Worm (Caenorhabditis elegans) whole organism, L2 larva: Measurements from ENCODE around the gene C40C9.3.

Source experiments
- C34F6.9 ChIP-seq: fragments of 150-350 bp; optimal IDR thresholded peaks from 2 replicates; lab custom pipeline; 2014; ENCODE audit warnings: missing biosample characterization, missing genetic modification characterization
- F13H6.1 ChIP-seq: sonication (generic microtip); optimal IDR thresholded peaks from 2 replicates; lab custom pipeline; 2016; ENCODE audit warnings: missing genetic modification characterization, missing compliant biosample characterization
- R02D3.7 ChIP-seq: fragments of 150-350 bp; optimal IDR thresholded peaks from 2 replicates; lab custom pipeline; 2014; ENCODE audit warnings: missing biosample characterization, missing genetic modification characterization
- ZK546.5 ChIP-seq: sonication (generic microtip); optimal IDR thresholded peaks from 2 replicates; lab custom pipeline; 2017; ENCODE audit warnings: missing biosample characterization, missing genetic modification characterization
- aly-2 ChIP-seq: fragments of 150-350 bp; optimal IDR thresholded peaks from 2 replicates; lab custom pipeline; 2014; ENCODE audit warnings: missing biosample characterization, missing genetic modification characterization
- ama-1 ChIP-seq: fragments of 150-350 bp; optimal IDR thresholded peaks from 2 replicates; lab custom pipeline; 2018; ENCODE audit warnings: inconsistent platforms
- ceh-16 ChIP-seq: fragments of 150-350 bp; optimal IDR thresholded peaks from 2 replicates; lab custom pipeline; 2014; ENCODE audit warnings: missing biosample characterization, missing genetic modification characterization
- ceh-82 ChIP-seq: fragments of 150-350 bp; optimal IDR thresholded peaks from 2 replicates; lab custom pipeline; 2014; ENCODE audit warnings: missing biosample characterization, missing genetic modification characterization
- crh-2 ChIP-seq: sonication (generic microtip); optimal IDR thresholded peaks from 2 replicates; lab custom pipeline; 2017; ENCODE audit warnings: missing biosample characterization, missing genetic modification characterization
- dmd-4 ChIP-seq: sonication (generic microtip); optimal IDR thresholded peaks from 2 replicates; lab custom pipeline; 2017; ENCODE audit warnings: missing biosample characterization, missing genetic modification characterization
- lin-11 ChIP-seq: fragments of 150-350 bp; sonication (generic microtip); optimal IDR thresholded peaks from 2 replicates; lab custom pipeline; 2014; ENCODE audit warnings: missing biosample characterization, missing genetic modification characterization, inconsistent platforms, mixed read lengths
- lin-13 ChIP-seq: fragments of 150-350 bp; optimal IDR thresholded peaks from 2 replicates; lab custom pipeline; 2014; ENCODE audit warnings: missing biosample characterization, missing genetic modification reagents, missing genetic modification characterization
- lin-39 ChIP-seq: fragments of 150-350 bp; optimal IDR thresholded peaks from 2 replicates; lab custom pipeline; 2014; ENCODE audit warnings: missing biosample characterization, missing genetic modification reagents, missing genetic modification characterization
- mab-5 ChIP-seq: fragments of 150-350 bp; optimal IDR thresholded peaks from 2 replicates; lab custom pipeline; 2014; ENCODE audit warnings: missing biosample characterization, missing genetic modification characterization
- mbf-1 ChIP-seq: sonication (generic microtip); optimal IDR thresholded peaks from 2 replicates; lab custom pipeline; 2017; ENCODE audit warnings: missing biosample characterization, missing genetic modification characterization
- nhr-10 ChIP-seq: sonication (generic microtip); optimal IDR thresholded peaks from 2 replicates; lab custom pipeline; 2017; ENCODE audit warnings: missing biosample characterization, missing genetic modification characterization
- nhr-12 ChIP-seq: fragments of 150-350 bp; optimal IDR thresholded peaks from 2 replicates; lab custom pipeline; 2014; ENCODE audit warnings: missing biosample characterization, missing genetic modification characterization
- nhr-129 ChIP-seq: fragments of 150-350 bp; optimal IDR thresholded peaks from 2 replicates; lab custom pipeline; 2014; ENCODE audit warnings: missing biosample characterization, missing genetic modification characterization
- nhr-25 ChIP-seq: fragments of 150-350 bp; sonication (generic microtip); optimal IDR thresholded peaks from 3 replicates; lab custom pipeline; 2014; ENCODE audit warnings: missing biosample characterization, missing genetic modification characterization
- nhr-6 ChIP-seq: fragments of 150-350 bp; optimal IDR thresholded peaks from 2 replicates; lab custom pipeline; 2014; ENCODE audit warnings: missing biosample characterization, missing genetic modification characterization
- sem-4 ChIP-seq: fragments of 150-350 bp; optimal IDR thresholded peaks from 2 replicates; lab custom pipeline; 2014; ENCODE audit warnings: missing biosample characterization, missing genetic modification reagents, missing genetic modification characterization
- skn-1 ChIP-seq: sonication (generic microtip); optimal IDR thresholded peaks from 2 replicates; lab custom pipeline; 2017; ENCODE audit warnings: missing biosample characterization, missing genetic modification characterization
- sma-3 ChIP-seq: sonication (generic microtip); optimal IDR thresholded peaks from 2 replicates; lab custom pipeline; 2016; ENCODE audit warnings: missing genetic modification reagents, missing genetic modification characterization, missing compliant biosample characterization
- sma-9 ChIP-seq, 2 experiments: fragments of 150-350 bp in 1 of 2; sonication (generic microtip) in 1 of 2; optimal IDR thresholded peaks; 2 replicates each; lab custom pipeline; 2014 to 2016; ENCODE audit warnings: missing genetic modification characterization in 2 of 2, mild to moderate bottlenecking in 1 of 2, missing biosample characterization in 1 of 2, missing compliant biosample characterization in 1 of 2, missing genetic modification reagents in 1 of 2, moderate library complexity in 1 of 2
- snpc-4 ChIP-seq: fragments of 150-350 bp; optimal IDR thresholded peaks from 2 replicates; lab custom pipeline; 2014; ENCODE audit warnings: missing biosample characterization, missing genetic modification characterization
- unc-39 ChIP-seq: fragments of 150-350 bp; optimal IDR thresholded peaks from 2 replicates; lab custom pipeline; 2014; ENCODE audit warnings: missing biosample characterization, missing genetic modification characterization
- unc-55 ChIP-seq: fragments of 150-350 bp; sonication (generic microtip); optimal IDR thresholded peaks from 3 replicates; lab custom pipeline; 2014; ENCODE audit warnings: missing biosample characterization, missing genetic modification reagents, missing genetic modification characterization
- unc-62 ChIP-seq: fragments of 150-350 bp; optimal IDR thresholded peaks from 2 replicates; lab custom pipeline; 2014; ENCODE audit warnings: missing biosample characterization, missing genetic modification reagents, missing genetic modification characterization
- ztf-1 ChIP-seq: fragments of 200-800 bp; sonication (Bioruptor generic); conservative IDR thresholded peaks from 2 replicates; pipeline ENCODE4 v1.3.6; 2022; ENCODE audit warnings: missing genetic modification characterization, missing compliant biosample characterization
- ztf-11 ChIP-seq: sonication (generic microtip); optimal IDR thresholded peaks from 2 replicates; lab custom pipeline; 2017; ENCODE audit warnings: missing biosample characterization, missing genetic modification characterization

The C40C9.3 gene

DNA sequence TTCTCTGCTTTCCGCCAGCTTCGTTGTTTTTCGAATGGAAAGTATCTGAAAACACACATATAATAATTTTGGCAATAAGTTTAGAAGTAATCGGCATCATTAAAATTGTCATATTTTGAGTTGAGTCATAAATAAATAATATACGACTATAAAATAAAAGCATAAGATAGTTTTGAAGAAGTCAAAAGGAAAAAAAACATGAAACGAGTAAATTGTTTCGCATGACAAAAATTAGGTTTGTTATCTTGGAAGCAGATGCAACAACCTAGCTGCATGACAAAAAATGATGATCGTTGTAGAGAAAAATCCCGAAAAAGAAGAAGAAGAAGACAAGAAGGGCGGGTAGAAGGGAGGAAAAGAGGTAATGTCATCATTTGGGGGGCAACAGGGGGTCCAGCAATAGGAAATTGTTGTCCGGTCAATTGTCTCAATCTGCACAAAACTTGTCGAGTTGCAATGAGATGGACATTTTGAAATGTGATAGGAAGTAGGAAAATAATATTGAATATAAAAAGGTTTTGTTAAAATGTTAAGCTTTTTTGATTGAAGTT is 16.2 kb upstream of the C40C9.3 start, which contains the start of gene nlg-1:
Gene nlg-1, minus strand, starts transcription at position 51 of the 551 bp plus-strand sequence.
- no peak for TF ChIP-seq nhr-10 (tag; lab: Kevin White, UChicago)
- peak; percentile 6 for TF ChIP-seq sma-9 (GFP tag; optimal IDR thresholded peaks at IDR 0.05; lab: Kevin White, UChicago)
- no peak for TF ChIP-seq sma-9 (tag; optimal IDR thresholded peaks at IDR 0.05; lab: Kevin White, UChicago)

DNA sequence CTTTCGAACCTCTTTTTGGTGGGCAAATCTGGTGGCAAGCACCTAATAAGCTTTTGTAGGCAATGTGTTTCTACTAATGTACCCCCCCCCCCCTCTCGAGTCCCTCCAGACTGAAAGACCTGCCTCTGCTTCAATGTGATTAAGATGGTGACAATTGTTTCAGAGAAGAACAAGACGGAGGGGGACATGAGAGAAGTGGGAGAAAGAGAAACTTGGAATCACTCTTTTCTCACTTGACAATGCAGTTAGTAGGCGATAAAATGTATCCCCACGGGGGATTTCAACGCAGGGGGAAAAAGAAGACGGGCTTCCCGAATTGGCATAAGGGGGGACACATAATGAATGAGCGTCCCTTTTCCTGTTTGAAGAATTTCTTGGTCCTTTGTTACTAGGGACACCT is 15.2 kb upstream of the C40C9.3 start:
- no peak for TF ChIP-seq lin-39 (tag; lab: Kevin White, UChicago)
- no peak for TF ChIP-seq nhr-129 (tag; lab: Kevin White, UChicago)
- no peak for TF ChIP-seq C34F6.9
- no peak for TF ChIP-seq unc-55 (GFP tag; lab: Kevin White, UChicago)
- TF ChIP-seq crh-2 (tag; lab: Kevin White, UChicago) = no peak
- TF ChIP-seq skn-1 (tag; lab: Kevin White, UChicago) = no peak
- TF ChIP-seq mbf-1 (tag; lab: Kevin White, UChicago) = no peak
- TF ChIP-seq aly-2 (tag; lab: Kevin White, UChicago) = no peak
- no peak for TF ChIP-seq mab-5 (tag; lab: Kevin White, UChicago)
- no peak for TF ChIP-seq unc-62 (GFP tag; lab: Kevin White, UChicago)
- TF ChIP-seq F13H6.1 (tag; lab: Kevin White, UChicago) = no peak
- TF ChIP-seq ztf-11 (tag; lab: Kevin White, UChicago) = no peak
- TF ChIP-seq ztf-1 = no peak
- TF ChIP-seq nhr-12 (tag; lab: Kevin White, UChicago) = no peak
- no peak for TF ChIP-seq nhr-6 (tag; lab: Kevin White, UChicago)
- TF ChIP-seq R02D3.7 = no peak
- TF ChIP-seq ceh-82 (tag; lab: Kevin White, UChicago) = no peak
- no peak for TF ChIP-seq sma-3 (GFP tag; lab: Kevin White, UChicago)
- TF ChIP-seq ama-1 (lab: Kevin White, UChicago) = no peak
- TF ChIP-seq ZK546.5 (tag; lab: Kevin White, UChicago) = no peak

DNA sequence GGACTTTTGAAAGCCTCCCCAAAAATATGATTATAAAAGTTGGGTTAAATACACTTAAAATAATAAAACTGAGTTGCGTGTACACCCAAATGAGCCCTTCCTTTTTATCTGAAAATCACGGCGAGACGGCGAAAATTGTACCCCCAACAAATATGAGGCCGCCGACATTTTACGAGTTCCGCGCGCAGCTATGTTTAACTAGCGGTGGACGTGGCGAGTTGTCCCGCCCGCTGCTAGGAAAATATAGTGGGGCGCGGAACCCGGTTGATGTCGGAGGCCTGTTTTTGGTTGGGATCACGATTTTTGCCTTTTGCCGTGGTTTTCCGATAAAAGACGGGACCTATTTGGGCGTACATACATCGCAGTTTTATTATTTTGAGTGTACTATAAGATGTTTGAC is 14.4 kb upstream of the C40C9.3 start:
- TF ChIP-seq mbf-1 (tag; lab: Kevin White, UChicago) = no peak
- TF ChIP-seq snpc-4 (tag; lab: Kevin White, UChicago) = peak; percentile 58

DNA sequence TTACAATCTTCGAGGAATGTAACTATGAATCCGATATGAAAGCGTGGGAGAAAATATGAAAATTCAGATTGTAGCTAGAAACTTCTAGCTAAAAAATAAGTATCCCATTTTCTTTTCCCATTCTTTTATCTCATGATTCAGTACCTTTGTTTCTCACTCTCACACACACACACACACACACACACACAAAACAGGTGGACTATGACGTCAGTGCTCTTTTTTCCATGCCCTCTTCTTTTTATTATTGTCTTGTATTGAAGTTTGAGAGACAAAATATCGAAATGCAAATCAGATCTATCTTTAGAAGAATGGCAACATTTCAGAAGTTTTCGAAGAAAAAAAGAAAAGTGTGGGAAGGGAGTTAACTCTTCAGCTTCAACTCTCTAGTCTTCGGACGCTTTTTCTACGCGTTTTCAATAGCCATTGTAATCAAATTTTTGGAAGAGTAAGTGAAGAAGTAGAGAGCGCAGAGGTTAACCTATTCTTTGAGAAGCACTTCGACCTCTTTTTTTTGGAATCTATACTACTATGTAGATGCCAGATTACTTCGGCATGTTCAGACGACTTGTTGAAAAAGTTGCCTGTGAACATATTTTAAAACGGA is 13.4 kb upstream of the C40C9.3 start:
- TF ChIP-seq lin-11 (no peak), F13H6.1 (tag; lab: Kevin White, UChicago) (peak; percentile 7), lin-13 (GFP tag; lab: Kevin White, UChicago) (no peak), C34F6.9 (peak; percentile 22), sma-9 (GFP tag; optimal IDR thresholded peaks at IDR 0.05; lab: Kevin White, UChicago) (peak; percentile 40), sma-9 (tag; optimal IDR thresholded peaks at IDR 0.05; lab: Kevin White, UChicago) (no peak)

DNA sequence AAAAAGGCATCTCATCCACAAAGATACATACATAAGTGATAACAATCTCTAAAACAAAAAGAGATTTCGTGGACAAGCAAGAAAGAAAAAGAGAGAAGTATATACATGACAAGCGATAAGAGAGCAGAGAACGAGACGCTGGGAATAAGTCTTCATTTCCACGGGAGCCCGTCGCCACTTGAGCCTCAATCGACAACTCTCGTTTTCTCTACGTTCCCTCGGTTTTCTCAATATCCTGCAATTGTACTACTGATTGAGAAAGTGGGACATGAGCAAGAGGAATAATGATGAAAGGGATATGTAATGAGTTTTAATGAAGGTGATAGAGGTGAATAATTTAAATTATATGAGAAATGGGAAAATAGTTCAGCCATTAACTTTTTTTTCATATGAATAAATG is 9.9 kb upstream of the C40C9.3 start:
- TF ChIP-seq F13H6.1 (tag; lab: Kevin White, UChicago) (peak; percentile 24), nhr-25 (tag; lab: Kevin White, UChicago) (no peak), ceh-16 (tag; lab: Kevin White, UChicago) (no peak), sma-9 (GFP tag; optimal IDR thresholded peaks at IDR 0.05; lab: Kevin White, UChicago) (peak; percentile 21), sma-9 (tag; optimal IDR thresholded peaks at IDR 0.05; lab: Kevin White, UChicago) (no peak), aly-2 (tag; lab: Kevin White, UChicago) (no peak)

DNA sequence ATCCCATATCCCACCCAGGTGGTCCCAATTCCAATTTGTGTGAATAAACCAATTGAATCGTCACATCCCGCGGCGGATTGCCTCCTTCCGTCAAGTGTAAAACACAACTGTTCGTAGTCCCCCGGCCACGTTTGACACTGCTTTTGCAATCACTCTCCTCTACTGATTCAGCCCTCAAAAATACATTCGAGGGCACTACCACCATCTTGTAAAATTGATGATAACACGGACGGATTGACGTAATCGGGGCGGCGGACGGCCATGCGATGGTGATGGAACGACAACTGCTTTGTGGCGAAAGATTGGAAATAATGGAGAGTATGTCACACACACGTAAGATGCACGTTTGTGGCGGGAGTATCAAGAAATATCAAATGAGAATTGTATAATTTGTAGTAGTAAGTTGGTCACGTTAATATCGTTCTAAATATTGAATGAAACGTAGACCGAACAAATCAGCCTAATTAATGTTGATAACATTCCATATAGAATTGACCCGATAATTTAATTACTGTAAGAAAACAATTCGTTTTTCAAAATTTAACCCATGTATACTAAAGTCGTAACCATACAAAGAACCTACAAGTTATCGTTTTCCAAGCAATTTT is 8.9 kb upstream of the C40C9.3 start:
- no peak for TF ChIP-seq mab-5 (tag; lab: Kevin White, UChicago)
- TF ChIP-seq dmd-4 (tag; lab: Kevin White, UChicago) = no peak
- no peak for TF ChIP-seq ZK546.5 (tag; lab: Kevin White, UChicago)
- TF ChIP-seq C34F6.9 = peak; percentile 17
- no peak for TF ChIP-seq unc-39
- TF ChIP-seq F13H6.1 (tag; lab: Kevin White, UChicago) = peak; percentile 69
- TF ChIP-seq sma-9 (GFP tag; optimal IDR thresholded peaks at IDR 0.05; lab: Kevin White, UChicago) = peak; percentile 31
- no peak for TF ChIP-seq sma-9 (tag; optimal IDR thresholded peaks at IDR 0.05; lab: Kevin White, UChicago)
- no peak for TF ChIP-seq lin-11
- TF ChIP-seq sem-4 (tag; lab: Kevin White, UChicago) = peak; percentile 11
- TF ChIP-seq lin-39 (tag; lab: Kevin White, UChicago) = peak; percentile 9
- peak; percentile 53 for TF ChIP-seq nhr-129 (tag; lab: Kevin White, UChicago)
- TF ChIP-seq, all 48 proteins: peak for 6
